Fruit fly (Drosophila melanogaster): ENCODE results near the gene CG13996.

DNA sequence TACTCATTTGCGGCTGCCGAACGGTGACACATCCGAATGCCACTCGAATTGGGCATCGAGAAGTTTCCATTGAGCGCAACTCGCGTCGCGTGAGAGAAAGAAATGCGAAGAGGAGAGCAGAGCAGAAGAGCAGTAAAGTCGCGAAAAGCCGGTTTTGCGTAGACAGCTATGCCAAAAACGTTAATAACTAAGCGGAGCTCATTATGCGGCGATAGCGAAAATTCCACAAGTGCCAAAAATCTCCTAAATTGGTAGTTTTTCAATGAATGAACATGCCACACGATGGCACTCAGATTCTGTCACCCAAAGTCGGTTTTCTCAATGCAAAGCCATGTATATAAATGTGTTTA is 42.9 kb upstream of the CG13996 start:
- TF ChIP-seq cic (GFP tag; optimal IDR thresholded peaks at IDR 0.05) (no peak), Hr96 (GFP tag; optimal IDR thresholded peaks at IDR 0.05) (no peak)
